Worm (Caenorhabditis elegans) whole organism, late embryonic: ENCODE data around the gene bcmo-2.

Source experiments
- T23F11.4 ChIP-seq: fragments of 200-800 bp; sonication (Bioruptor generic); optimal IDR thresholded peaks from 2 replicates; lab custom pipeline; 2018; ENCODE audit warnings: mild to moderate bottlenecking, missing genetic modification characterization, missing compliant biosample characterization
- ahr-1 ChIP-seq: sonication (generic microtip); optimal IDR thresholded peaks from 2 replicates; lab custom pipeline; 2016; ENCODE audit warnings: missing genetic modification characterization, missing compliant biosample characterization
- ceh-31 ChIP-seq: sonication (generic microtip); optimal IDR thresholded peaks from 2 replicates; lab custom pipeline; 2016; ENCODE audit warnings: missing genetic modification characterization, missing compliant biosample characterization
- ceh-34 ChIP-seq: sonication (generic microtip); optimal IDR thresholded peaks from 2 replicates; lab custom pipeline; 2016; ENCODE audit warnings: mild to moderate bottlenecking, missing genetic modification characterization, missing compliant biosample characterization
- ceh-9 ChIP-seq: sonication (generic microtip); optimal IDR thresholded peaks from 2 replicates; lab custom pipeline; 2016; ENCODE audit warnings: mild to moderate bottlenecking, missing genetic modification characterization, inconsistent platforms, missing compliant biosample characterization
- dve-1 ChIP-seq: sonication (generic microtip); optimal IDR thresholded peaks from 2 replicates; lab custom pipeline; 2017; ENCODE audit warnings: antibody characterized with exemption, mild to moderate bottlenecking, missing genetic modification characterization, missing compliant biosample characterization
- elt-2 ChIP-seq: sonication (generic microtip); optimal IDR thresholded peaks from 2 replicates; lab custom pipeline; 2016; ENCODE audit warnings: missing genetic modification reagents, missing genetic modification characterization, missing compliant biosample characterization
- lin-11 ChIP-seq: fragments of 200-800 bp; sonication (Bioruptor generic); optimal IDR thresholded peaks from 2 replicates; lab custom pipeline; 2018; ENCODE audit warnings: mild to moderate bottlenecking, missing genetic modification characterization, missing compliant biosample characterization
- sox-4 ChIP-seq: sonication (generic microtip); optimal IDR thresholded peaks from 2 replicates; lab custom pipeline; 2017; ENCODE audit warnings: mild to moderate bottlenecking, missing genetic modification characterization, inconsistent platforms, missing compliant biosample characterization
- tbx-7 ChIP-seq: sonication (generic microtip); optimal IDR thresholded peaks from 2 replicates; lab custom pipeline; 2016; ENCODE audit warnings: missing genotype, missing genetic modification characterization, missing compliant biosample characterization

ce11 chrII:3913673-3914072 lies 3.0 kb upstream of the bcmo-2 start:
- no peak for TF ChIP-seq sox-4
- no peak for TF ChIP-seq ahr-1 (tag; lab: Kevin White, UChicago)
- no peak for TF ChIP-seq ceh-34
- TF ChIP-seq ceh-9, result no peak
- no peak for TF ChIP-seq tbx-7 (tag; lab: Kevin White, UChicago)
- no peak for TF ChIP-seq lin-11
- no peak for TF ChIP-seq dve-1
- no peak for TF ChIP-seq ceh-31 (tag; lab: Kevin White, UChicago)
- no peak for TF ChIP-seq elt-2 (tag; lab: Kevin White, UChicago)
- TF ChIP-seq T23F11.4, result no peak
